Fruit fly (Drosophila melanogaster) whole organism, pupa: ENCODE measurements around the gene mRpL49.

Experiments
- CG10348 ChIP-seq: fragments of 200-800 bp; sonication (Bioruptor generic); IDR thresholded peaks from 2 replicates; pipeline ENCODE4 v1.3.6; 2022; ENCODE audit warnings: missing biosample characterization, missing genetic modification characterization
- CG13204 ChIP-seq: fragments of 200-800 bp; sonication (Bioruptor generic); optimal IDR thresholded peaks from 2 replicates; lab custom pipeline; 2018; ENCODE audit warnings: missing biosample characterization, mild to moderate bottlenecking, missing genetic modification characterization, moderate library complexity
- CG15710 ChIP-seq: fragments of 200-800 bp; sonication (Bioruptor generic); optimal IDR thresholded peaks from 2 replicates; lab custom pipeline; 2018; ENCODE audit warnings: missing biosample characterization, mild to moderate bottlenecking, missing genetic modification characterization, moderate library complexity
- CG32121 ChIP-seq: fragments of 200-800 bp; sonication (Bioruptor generic); IDR thresholded peaks from 2 replicates; pipeline ENCODE4 v1.3.6; 2022; ENCODE audit warnings: missing biosample characterization, missing genetic modification characterization
- CG4496 ChIP-seq: fragments of 200-800 bp; sonication (Bioruptor generic); IDR thresholded peaks from 3 replicates; pipeline ENCODE4 v1.3.6; 2022; ENCODE audit warnings: missing biosample characterization, missing genetic modification characterization
- CG8159 ChIP-seq: fragments of 200-800 bp; sonication (Bioruptor generic); optimal IDR thresholded peaks from 3 replicates; lab custom pipeline; 2018; ENCODE audit warnings: missing biosample characterization, mild to moderate bottlenecking, missing genetic modification characterization, moderate library complexity
- CG8301 ChIP-seq: fragments of 200-800 bp; sonication (Bioruptor generic); optimal IDR thresholded peaks from 2 replicates; lab custom pipeline; 2018; ENCODE audit warnings: missing biosample characterization, mild to moderate bottlenecking, missing genetic modification characterization
- EcR ChIP-seq: fragments of 200-800 bp; sonication (Bioruptor generic); optimal IDR thresholded peaks from 3 replicates; lab custom pipeline; 2019; ENCODE audit warnings: missing biosample characterization, missing genetic modification characterization, mild to moderate bottlenecking, moderate library complexity, missing genetic modification reagents
- Pif1A ChIP-seq: fragments of 200-800 bp; sonication (Bioruptor generic); optimal IDR thresholded peaks from 3 replicates; lab custom pipeline; 2016; ENCODE audit warnings: missing biosample characterization, missing genetic modification characterization
- Pif1B ChIP-seq: fragments of 200-800 bp; sonication (Bioruptor generic); optimal IDR thresholded peaks from 3 replicates; lab custom pipeline; 2016; ENCODE audit warnings: missing biosample characterization, missing genetic modification characterization
- Snoo ChIP-seq: fragments of 200-800 bp; sonication (Bioruptor generic); optimal IDR thresholded peaks from 3 replicates; lab custom pipeline; 2017; ENCODE audit warnings: missing biosample characterization, mild to moderate bottlenecking, missing genetic modification characterization, inconsistent platforms
- fd96Ca ChIP-seq: fragments of 200-800 bp; sonication (Bioruptor generic); IDR thresholded peaks from 3 replicates; pipeline ENCODE4 v1.3.6; 2022; ENCODE audit warnings: missing biosample characterization, missing genetic modification characterization
- gl ChIP-seq: fragments of 200-800 bp; sonication (Bioruptor generic); optimal IDR thresholded peaks from 2 replicates; lab custom pipeline; 2018; ENCODE audit warnings: missing biosample characterization, mild to moderate bottlenecking, missing genetic modification characterization
- rn ChIP-seq: fragments of 200-800 bp; sonication (Bioruptor generic); IDR thresholded peaks from 2 replicates; pipeline ENCODE4 v1.3.6; 2022; ENCODE audit warnings: missing biosample characterization, missing genetic modification characterization

DNA sequence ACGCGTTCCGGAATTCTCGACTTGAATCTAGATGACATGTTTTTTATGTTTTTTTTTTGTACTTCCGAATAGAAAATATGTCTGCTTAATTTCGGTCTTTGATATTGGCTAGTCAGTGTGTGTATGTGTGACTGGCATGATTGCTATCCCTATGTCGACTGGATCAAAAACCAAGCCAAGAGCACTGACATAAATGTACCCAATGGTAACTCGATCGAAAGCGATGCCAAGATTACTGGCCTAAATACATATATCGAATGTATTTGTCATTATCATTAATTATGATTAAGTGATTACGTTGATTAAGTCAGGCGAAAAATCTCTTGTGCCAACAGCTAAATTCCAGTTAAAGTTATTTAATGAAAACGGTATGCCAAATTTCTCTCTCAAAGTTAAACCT is 49.3 kb upstream of the mRpL49 start, which contains the start of gene CG4661:
- no peak for TF ChIP-seq CG8301 (tag; lab: Kevin White, UChicago)
- TF ChIP-seq Snoo (tag; lab: Kevin White, UChicago): no peak
- TF ChIP-seq CG32121 (GFP tag; lab: Robert Waterston, UW): no peak
- no peak for TF ChIP-seq Pif1A (GFP tag; lab: Kevin White, UChicago)
- no peak for TF ChIP-seq fd96Ca (GFP tag; lab: Robert Waterston, UW)
- no peak for TF ChIP-seq rn (GFP tag; lab: Robert Waterston, UW)
- TF ChIP-seq CG4496 (GFP tag; lab: Robert Waterston, UW): no peak
- TF ChIP-seq EcR (GFP tag; lab: Kevin White, UChicago): no peak
- TF ChIP-seq CG13204 (GFP tag; lab: Kevin White, UChicago): no peak
- TF ChIP-seq gl (tag; lab: Kevin White, UChicago): no peak
- no peak for TF ChIP-seq CG15710 (tag; lab: Kevin White, UChicago)
- no peak for TF ChIP-seq Pif1B (GFP tag; lab: Kevin White, UChicago)
- no peak for TF ChIP-seq CG10348 (GFP tag; lab: Robert Waterston, UW)
- no peak for TF ChIP-seq CG8159
